Worm (Caenorhabditis elegans): ENCODE measurements around the gene calu-1.

DNA sequence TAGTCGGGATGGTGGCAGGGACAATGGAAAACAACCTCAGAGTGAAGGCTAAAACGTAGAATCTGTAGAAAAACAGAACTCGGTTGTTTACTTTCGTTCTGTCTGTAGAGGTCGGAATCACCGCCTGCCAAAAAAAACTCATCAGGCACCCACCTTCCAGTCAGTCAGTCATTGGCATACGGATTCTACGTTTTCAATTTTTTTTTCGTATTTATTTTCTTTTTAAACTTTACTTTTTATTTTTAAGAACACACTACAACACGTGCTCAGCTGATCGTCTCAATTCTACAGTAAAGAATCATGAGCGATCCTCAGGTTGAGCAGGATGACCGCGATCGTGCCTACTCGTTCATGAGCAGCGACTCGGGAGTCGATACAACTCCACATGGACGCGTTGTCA is 5.8 kb upstream of the calu-1 start, which contains the start of gene lfi-1:
- TF ChIP-seq T22C8.4 (GFP tag; IDR thresholded peaks at IDR 0.05) (no peak), ztf-29 (GFP tag; IDR thresholded peaks at IDR 0.05) (no peak), ztf-23 (GFP tag; IDR thresholded peaks at IDR 0.05) (no peak), ref-1 (GFP tag; conservative IDR thresholded peaks at IDR 0.05) (no peak)

Data from whole organism, midembryonic.